Fruit fly (Drosophila melanogaster) whole organism, embryonic: ENCODE data around the gene Gpdh1.
A peak's percentile ranks its signal among the peaks of the same experiment; 100 is the strongest.

Experiments used
- Abd-B ChIP-seq: fragments of 200-800 bp; sonication (Bioruptor generic); optimal IDR thresholded peaks from 2 replicates; lab custom pipeline; 2018; ENCODE audit warnings: missing biosample characterization, mild to moderate bottlenecking, missing genetic modification characterization, moderate library complexity
- Atf6 ChIP-seq: fragments of 200-800 bp; sonication (Bioruptor generic); IDR thresholded peaks from 2 replicates; pipeline ENCODE4 v1.3.6; 2022; ENCODE audit warnings: missing biosample characterization, missing genetic modification characterization
- B-H1 ChIP-seq: fragments of 200-800 bp; sonication (Bioruptor generic); IDR thresholded peaks from 3 replicates; pipeline ENCODE4 v1.3.6; 2022; ENCODE audit warnings: missing biosample characterization, missing genetic modification characterization
- CG10147 ChIP-seq: fragments of 200-800 bp; sonication (Bioruptor generic); optimal IDR thresholded peaks from 2 replicates; lab custom pipeline; 2019; ENCODE audit warnings: missing biosample characterization, mild to moderate bottlenecking, missing genetic modification characterization, moderate library complexity
- CG10267 ChIP-seq: fragments of 200-800 bp; sonication (Bioruptor generic); optimal IDR thresholded peaks from 2 replicates; lab custom pipeline; 2018; ENCODE audit warnings: missing biosample characterization, mild to moderate bottlenecking, missing genetic modification characterization, moderate library complexity
- CG11504 ChIP-seq: fragments of 200-800 bp; sonication (Bioruptor generic); optimal IDR thresholded peaks from 3 replicates; lab custom pipeline; 2019; ENCODE audit warnings: missing biosample characterization, mild to moderate bottlenecking, missing genetic modification characterization, moderate library complexity
- CG12155 ChIP-seq: fragments of 200-800 bp; sonication (Bioruptor generic); optimal IDR thresholded peaks from 3 replicates; lab custom pipeline; 2016; ENCODE audit warnings: missing biosample characterization, missing genetic modification characterization
- CG12219 ChIP-seq: fragments of 200-800 bp; sonication (Bioruptor generic); optimal IDR thresholded peaks from 3 replicates; lab custom pipeline; 2018; ENCODE audit warnings: missing biosample characterization, mild to moderate bottlenecking, missing genetic modification characterization
- CG13287 ChIP-seq: fragments of 200-800 bp; sonication (Bioruptor generic); IDR thresholded peaks from 2 replicates; pipeline ENCODE4 v1.3.6; 2022; ENCODE audit warnings: missing biosample characterization, missing genetic modification characterization; ENCODE audit not compliant: partially characterized antibody
- CG14860 ChIP-seq: fragments of 200-800 bp; sonication (Bioruptor generic); IDR thresholded peaks from 3 replicates; pipeline ENCODE4 v1.3.6; 2022; ENCODE audit warnings: missing biosample characterization, missing genetic modification characterization; ENCODE audit not compliant: partially characterized antibody
- CG17361 ChIP-seq: fragments of 200-800 bp; sonication (Bioruptor generic); IDR thresholded peaks from 3 replicates; pipeline ENCODE4 v1.3.6; 2022; ENCODE audit warnings: missing biosample characterization, missing genetic modification characterization
- CG17385 ChIP-seq: fragments of 200-800 bp; sonication (Bioruptor generic); optimal IDR thresholded peaks from 3 replicates; lab custom pipeline; 2018; ENCODE audit warnings: missing biosample characterization, mild to moderate bottlenecking, missing genetic modification characterization
- CG17829 ChIP-seq: fragments of 200-800 bp; optimal IDR thresholded peaks from 2 replicates; lab custom pipeline; 2019; ENCODE audit warnings: missing biosample characterization, mild to moderate bottlenecking, missing genetic modification characterization, moderate library complexity
- CG2199 ChIP-seq: fragments of 200-800 bp; sonication (Bioruptor generic); IDR thresholded peaks from 3 replicates; pipeline ENCODE4 v1.3.6; 2022; ENCODE audit warnings: missing biosample characterization, missing genetic modification characterization
- CG2678 ChIP-seq: fragments of 200-800 bp; sonication (Bioruptor generic); optimal IDR thresholded peaks from 3 replicates; lab custom pipeline; 2019; ENCODE audit warnings: missing biosample characterization, mild to moderate bottlenecking, missing genetic modification characterization, moderate library complexity
- CG3065 ChIP-seq: fragments of 200-800 bp; sonication (Bioruptor generic); optimal IDR thresholded peaks from 2 replicates; lab custom pipeline; 2016; ENCODE audit warnings: missing biosample characterization, missing genetic modification characterization
- CG32532 ChIP-seq: fragments of 200-800 bp; sonication (Bioruptor generic); IDR thresholded peaks from 2 replicates; pipeline ENCODE4 v1.3.6; 2022; ENCODE audit warnings: missing biosample characterization, missing genetic modification characterization
- CG33557 ChIP-seq: fragments of 200-800 bp; sonication (Bioruptor generic); optimal IDR thresholded peaks from 2 replicates; lab custom pipeline; 2019; ENCODE audit warnings: missing biosample characterization, mild to moderate bottlenecking, missing genetic modification characterization, moderate library complexity
- CG3847 ChIP-seq: fragments of 200-800 bp; sonication (Bioruptor generic); IDR thresholded peaks from 2 replicates; pipeline ENCODE4 v1.3.6; 2022; ENCODE audit warnings: missing biosample characterization, missing genetic modification characterization
- CG7928 ChIP-seq: fragments of 200-800 bp; sonication (Bioruptor generic); optimal IDR thresholded peaks from 2 replicates; lab custom pipeline; 2017; ENCODE audit warnings: missing biosample characterization, mild to moderate bottlenecking, missing genetic modification characterization
- CG7963 ChIP-seq: fragments of 200-800 bp; sonication (Bioruptor generic); IDR thresholded peaks from 3 replicates; pipeline ENCODE4 v1.3.6; 2022; ENCODE audit warnings: missing biosample characterization, missing genetic modification characterization; ENCODE audit not compliant: partially characterized antibody
- CG8388 ChIP-seq: fragments of 200-800 bp; sonication (Bioruptor generic); optimal IDR thresholded peaks from 2 replicates; lab custom pipeline; 2019; ENCODE audit warnings: missing biosample characterization, mild to moderate bottlenecking, missing genetic modification characterization, moderate library complexity
- CG9609 ChIP-seq: fragments of 200-800 bp; sonication (Bioruptor generic); optimal IDR thresholded peaks from 3 replicates; lab custom pipeline; 2016; ENCODE audit warnings: missing biosample characterization, missing genetic modification characterization
- CoRest ChIP-seq: fragments of 200-800 bp; sonication (Bioruptor generic); optimal IDR thresholded peaks from 3 replicates; lab custom pipeline; 2018; ENCODE audit warnings: missing biosample characterization, mild to moderate bottlenecking, missing genetic modification characterization, moderate library complexity
- Dfd ChIP-seq, 2 experiments: fragments of >200 bp; optimal IDR thresholded peaks; 2 replicates each; lab custom pipeline; 2017; ENCODE audit warnings: missing biosample characterization in 2 of 2, missing genetic modification characterization in 2 of 2
- Fer3 ChIP-seq: fragments of 200-800 bp; sonication (Bioruptor generic); optimal IDR thresholded peaks from 2 replicates; lab custom pipeline; 2018; ENCODE audit warnings: missing biosample characterization, mild to moderate bottlenecking, missing genetic modification characterization, moderate library complexity
- HLH3B ChIP-seq: fragments of 200-800 bp; sonication (Bioruptor generic); IDR thresholded peaks from 2 replicates; pipeline ENCODE4 v1.3.6; 2022; ENCODE audit warnings: missing biosample characterization, missing genetic modification characterization
- Hand ChIP-seq: fragments of 200-800 bp; sonication (Bioruptor generic); optimal IDR thresholded peaks from 2 replicates; lab custom pipeline; 2017; ENCODE audit warnings: mild to moderate bottlenecking, missing biosample characterization, missing genetic modification reagents, missing genetic modification characterization
- MESR4 ChIP-seq: fragments of 200-800 bp; sonication (Bioruptor generic); optimal IDR thresholded peaks from 2 replicates; lab custom pipeline; 2018; ENCODE audit warnings: missing biosample characterization, mild to moderate bottlenecking, missing genetic modification characterization, moderate library complexity
- Nf-YB ChIP-seq: fragments of 200-800 bp; sonication (Bioruptor generic); optimal IDR thresholded peaks from 3 replicates; lab custom pipeline; 2019; ENCODE audit warnings: missing biosample characterization, mild to moderate bottlenecking, missing genetic modification characterization, moderate library complexity
- NfI ChIP-seq: fragments of 200-800 bp; sonication (Bioruptor generic); optimal IDR thresholded peaks from 3 replicates; lab custom pipeline; 2018; ENCODE audit warnings: missing biosample characterization, mild to moderate bottlenecking, missing genetic modification characterization, moderate library complexity
- Six4 ChIP-seq: fragments of 200-800 bp; sonication (Bioruptor generic); optimal IDR thresholded peaks from 2 replicates; lab custom pipeline; 2016; ENCODE audit warnings: missing biosample characterization, missing genetic modification characterization
- abd-A ChIP-seq: fragments of 200-800 bp; sonication (Bioruptor generic); optimal IDR thresholded peaks from 3 replicates; lab custom pipeline; 2019; ENCODE audit warnings: missing biosample characterization, mild to moderate bottlenecking, missing genetic modification characterization, moderate library complexity
- al ChIP-seq: fragments of 200-800 bp; sonication (Bioruptor generic); IDR thresholded peaks from 2 replicates; pipeline ENCODE4 v1.3.6; 2022; ENCODE audit warnings: missing biosample characterization, missing genetic modification characterization
- az2 ChIP-seq: fragments of 200-800 bp; sonication (Bioruptor generic); optimal IDR thresholded peaks from 3 replicates; lab custom pipeline; 2016; ENCODE audit warnings: missing biosample characterization, missing genetic modification characterization
- bab2 ChIP-seq: fragments of 200-800 bp; sonication (Bioruptor generic); optimal IDR thresholded peaks from 2 replicates; lab custom pipeline; 2016; ENCODE audit warnings: missing biosample characterization, missing genetic modification characterization
- chif ChIP-seq, 2 experiments: fragments of 200-800 bp; sonication (Bioruptor generic); optimal IDR thresholded peaks; 3 replicates each; lab custom pipeline; 2016; ENCODE audit warnings: missing biosample characterization in 2 of 2, missing genetic modification characterization in 2 of 2
- chm ChIP-seq: fragments of 200-800 bp; sonication (Bioruptor generic); IDR thresholded peaks from 2 replicates; pipeline ENCODE4 v1.3.6; 2022; ENCODE audit warnings: missing biosample characterization, missing genetic modification characterization
- dan ChIP-seq: fragments of 200-800 bp; sonication (Bioruptor generic); IDR thresholded peaks from 2 replicates; pipeline ENCODE4 v1.3.6; 2022; ENCODE audit warnings: missing biosample characterization, missing genetic modification characterization
- fru ChIP-seq: fragments of >200 bp; optimal IDR thresholded peaks from 2 replicates; lab custom pipeline; 2017
- gcm2 ChIP-seq: fragments of 200-800 bp; sonication (Bioruptor generic); optimal IDR thresholded peaks from 2 replicates; lab custom pipeline; 2016; ENCODE audit warnings: missing biosample characterization, missing genetic modification characterization
- gsb-n ChIP-seq: fragments of 200-800 bp; sonication (Bioruptor generic); optimal IDR thresholded peaks from 3 replicates; lab custom pipeline; 2018; ENCODE audit warnings: missing biosample characterization, mild to moderate bottlenecking, missing genetic modification characterization
- gt ChIP-seq: fragments of 200-800 bp; sonication (Bioruptor generic); IDR thresholded peaks from 2 replicates; pipeline ENCODE4 v1.3.6; 2022; ENCODE audit warnings: missing biosample characterization, missing genetic modification characterization
- ham ChIP-seq: fragments of 200-800 bp; sonication (Bioruptor generic); IDR thresholded peaks from 2 replicates; pipeline ENCODE4 v1.3.6; 2022; ENCODE audit warnings: missing biosample characterization, missing genetic modification characterization
- jigr1 ChIP-seq: fragments of 200-800 bp; sonication (Bioruptor generic); IDR thresholded peaks from 3 replicates; pipeline ENCODE4 v1.3.6; 2022; ENCODE audit warnings: missing biosample characterization, missing genetic modification characterization
- klu ChIP-seq: fragments of 200-800 bp; sonication (Bioruptor generic); IDR thresholded peaks from 2 replicates; pipeline ENCODE4 v1.3.6; 2022; ENCODE audit warnings: missing biosample characterization, missing genetic modification characterization
- phol ChIP-seq: fragments of 200-800 bp; sonication (Bioruptor generic); optimal IDR thresholded peaks from 3 replicates; lab custom pipeline; 2018; ENCODE audit warnings: missing biosample characterization, mild to moderate bottlenecking, missing genetic modification characterization, moderate library complexity
- schlank ChIP-seq: fragments of 200-800 bp; sonication (Bioruptor generic); optimal IDR thresholded peaks from 2 replicates; lab custom pipeline; 2018; ENCODE audit warnings: missing biosample characterization, mild to moderate bottlenecking, missing genetic modification characterization
- shn ChIP-seq: fragments of 200-800 bp; sonication (Bioruptor generic); optimal IDR thresholded peaks from 3 replicates; lab custom pipeline; 2016; ENCODE audit warnings: missing biosample characterization, missing genetic modification characterization
- sr ChIP-seq: fragments of 200-800 bp; sonication (Bioruptor generic); IDR thresholded peaks from 3 replicates; pipeline ENCODE4 v1.3.6; 2022; ENCODE audit warnings: missing biosample characterization, missing genetic modification characterization
- ttk ChIP-seq: fragments of 200-800 bp; sonication (Bioruptor generic); IDR thresholded peaks from 2 replicates; pipeline ENCODE4 v2.1.2; 2022; ENCODE audit warnings: missing biosample characterization, missing genetic modification characterization
- wdn ChIP-seq: fragments of 200-800 bp; sonication (Bioruptor generic); IDR thresholded peaks from 2 replicates; pipeline ENCODE4 v1.3.6; 2022; ENCODE audit warnings: missing biosample characterization, missing genetic modification characterization

The Gpdh1 gene

dm6 chr2L:5972005-5972404, 28.6 kb downstream of the Gpdh1 start (continued):
- TF ChIP-seq CG3847 (GFP tag; lab: Robert Waterston, UW) = peak; percentile 40; the same call in 1 of the 2 replicates
- no peak for TF ChIP-seq shn
- TF ChIP-seq CG2199 = no peak
- TF ChIP-seq bab2 (GFP tag; lab: Kevin White, UChicago) = peak; percentile 14
- no peak for TF ChIP-seq CG33557 (GFP tag; lab: Kevin White, UChicago)
- peak; percentile 56; the same call in 1 of the 2 replicates for TF ChIP-seq al (GFP tag; lab: Robert Waterston, UW)
- TF ChIP-seq Nf-YB (GFP tag; lab: Kevin White, UChicago) = no peak
- TF ChIP-seq CG10147 (GFP tag; lab: Kevin White, UChicago) = no peak
- peak; percentile 21 for TF ChIP-seq CG12155 (GFP tag; lab: Kevin White, UChicago)
- TF ChIP-seq CG17829 (tag; lab: Kevin White, UChicago) = no peak
- TF ChIP-seq CG17385 (GFP tag; lab: Kevin White, UChicago) = no peak
- no peak for TF ChIP-seq dan (GFP tag; lab: Robert Waterston, UW)
- peak; percentile 65 for TF ChIP-seq Atf6 (GFP tag; lab: Robert Waterston, UW)
- peak; percentile 16 for TF ChIP-seq phol
- no peak for TF ChIP-seq MESR4 (GFP tag; lab: Kevin White, UChicago)
- no peak for TF ChIP-seq jigr1 (GFP tag; lab: Robert Waterston, UW)
- peak; percentile 39; the same call in 1 of the 2 replicates for TF ChIP-seq ttk
- TF ChIP-seq NfI = peak; percentile 47
- TF ChIP-seq CoRest (tag; lab: Kevin White, UChicago) = no peak
- TF ChIP-seq CG7963 = no peak
- TF ChIP-seq abd-A (tag; lab: Kevin White, UChicago) = no peak
- TF ChIP-seq Dfd (GFP tag; optimal IDR thresholded peaks at IDR 0.05; lab: Kevin White, UChicago) = no peak
- peak; percentile 41 for TF ChIP-seq Fer3
- TF ChIP-seq chm (GFP tag; lab: Robert Waterston, UW) = peak; percentile 73
- TF ChIP-seq CG14860 (GFP tag; lab: Robert Waterston, UW) = no peak
- peak; percentile 51; the same call in 1 of the 2 replicates for TF ChIP-seq CG32532 (GFP tag; lab: Robert Waterston, UW)
- TF ChIP-seq CG17361 (GFP tag; lab: Robert Waterston, UW) = 0 out of 3 replicates have a peak, but pooled peaks have one; percentile 41
- TF ChIP-seq CG10267 (tag; lab: Kevin White, UChicago) = no peak
- peak in 1 of 2 experiments; percentile 40 for TF ChIP-seq chif (GFP tag; optimal IDR thresholded peaks at IDR 0.05; lab: Kevin White, UChicago)
- TF ChIP-seq klu = no peak
- no peak for TF ChIP-seq gsb-n (tag; lab: Kevin White, UChicago)
- peak; percentile 20 for TF ChIP-seq CG9609
- no peak for TF ChIP-seq gcm2 (GFP tag; lab: Kevin White, UChicago)
- TF ChIP-seq gt (GFP tag; lab: Robert Waterston, UW) = no peak
- TF ChIP-seq CG2678 = peak; percentile 34
- no peak for TF ChIP-seq CG7928 (GFP tag; lab: Kevin White, UChicago)
- no peak for TF ChIP-seq schlank (tag; lab: Kevin White, UChicago)
- no peak for TF ChIP-seq ham (GFP tag; lab: Robert Waterston, UW)
- no peak for TF ChIP-seq fru
- peak; percentile 26; the same call in 1 of the 2 replicates for TF ChIP-seq HLH3B (GFP tag; lab: Robert Waterston, UW)
- no peak for TF ChIP-seq CG13287 (GFP tag; lab: Robert Waterston, UW)
- no peak for TF ChIP-seq CG3065 (GFP tag; lab: Kevin White, UChicago)
- no peak for TF ChIP-seq B-H1 (GFP tag; lab: Robert Waterston, UW)
- no peak for TF ChIP-seq Hand (GFP tag; lab: Kevin White, UChicago)
- peak; percentile 27 for TF ChIP-seq Abd-B (GFP tag; lab: Kevin White, UChicago)
- no peak for TF ChIP-seq Six4
- TF ChIP-seq wdn (GFP tag; lab: Robert Waterston, UW) = 0 out of 2 replicates have a peak, but pooled peaks have one; percentile 32
- TF ChIP-seq CG8388 (GFP tag; lab: Kevin White, UChicago) = peak; percentile 15
- no peak for TF ChIP-seq CG12219
- peak; percentile 43 for TF ChIP-seq CG11504
- TF ChIP-seq sr (GFP tag; lab: Robert Waterston, UW) = no peak
- TF ChIP-seq az2 (GFP tag; lab: Kevin White, UChicago) = peak; percentile 16
